Fruit fly (Drosophila melanogaster) whole organism, embryonic: ENCODE measurements around the gene Coq2.

Experiments
- Bgb ChIP-seq: fragments of 200-800 bp; sonication (Bioruptor generic); IDR thresholded peaks from 2 replicates; pipeline ENCODE4 v1.3.6; 2022; ENCODE audit warnings: missing biosample characterization, missing genetic modification characterization; ENCODE audit not compliant: partially characterized antibody
- Blimp-1 ChIP-seq: fragments of 200-800 bp; sonication (Bioruptor generic); optimal IDR thresholded peaks from 3 replicates; lab custom pipeline; 2018; ENCODE audit warnings: missing biosample characterization, missing genetic modification characterization, mild to moderate bottlenecking, moderate library complexity, missing genetic modification reagents
- Bteb2 ChIP-seq: fragments of 200-800 bp; sonication (Bioruptor generic); optimal IDR thresholded peaks from 2 replicates; lab custom pipeline; 2016; ENCODE audit warnings: missing biosample characterization, missing genetic modification characterization
- CG11723 ChIP-seq: fragments of 200-800 bp; sonication (Bioruptor generic); optimal IDR thresholded peaks from 2 replicates; lab custom pipeline; 2017; ENCODE audit warnings: missing biosample characterization, mild to moderate bottlenecking, missing genetic modification characterization
- CG12744 ChIP-seq: fragments of 200-800 bp; sonication (Bioruptor generic); optimal IDR thresholded peaks from 2 replicates; lab custom pipeline; 2016; ENCODE audit warnings: missing biosample characterization, missing genetic modification characterization
- CG13894 ChIP-seq: fragments of 200-800 bp; sonication (Bioruptor generic); optimal IDR thresholded peaks from 3 replicates; lab custom pipeline; 2018; ENCODE audit warnings: missing biosample characterization, mild to moderate bottlenecking, missing genetic modification characterization, moderate library complexity
- CG14014 ChIP-seq: fragments of 200-800 bp; sonication (Bioruptor generic); IDR thresholded peaks from 2 replicates; pipeline ENCODE4 v1.3.6; 2022; ENCODE audit warnings: missing biosample characterization, missing genetic modification characterization
- CG15479 ChIP-seq: fragments of 200-800 bp; sonication (Bioruptor generic); optimal IDR thresholded peaks from 3 replicates; lab custom pipeline; 2019; ENCODE audit warnings: missing biosample characterization, mild to moderate bottlenecking, missing genetic modification characterization, moderate library complexity
- CG1647 ChIP-seq: fragments of 200-800 bp; sonication (Bioruptor generic); optimal IDR thresholded peaks from 3 replicates; lab custom pipeline; 2016; ENCODE audit warnings: missing biosample characterization, missing genetic modification characterization
- CG17829 ChIP-seq: fragments of 200-800 bp; optimal IDR thresholded peaks from 2 replicates; lab custom pipeline; 2019; ENCODE audit warnings: missing biosample characterization, mild to moderate bottlenecking, missing genetic modification characterization, moderate library complexity
- CG2202 ChIP-seq: fragments of 200-800 bp; sonication (Bioruptor generic); optimal IDR thresholded peaks from 2 replicates; lab custom pipeline; 2018; ENCODE audit warnings: missing biosample characterization, mild to moderate bottlenecking, missing genetic modification characterization
- CG31365 ChIP-seq: fragments of 200-800 bp; sonication (Bioruptor generic); optimal IDR thresholded peaks from 2 replicates; lab custom pipeline; 2018; ENCODE audit warnings: missing biosample characterization, mild to moderate bottlenecking, missing genetic modification characterization
- CG34376 ChIP-seq: fragments of 200-800 bp; sonication (Bioruptor generic); optimal IDR thresholded peaks from 2 replicates; lab custom pipeline; 2018; ENCODE audit warnings: missing biosample characterization, mild to moderate bottlenecking, missing genetic modification characterization
- CG43689 ChIP-seq: fragments of 200-800 bp; sonication (Bioruptor generic); IDR thresholded peaks from 2 replicates; pipeline ENCODE4 v1.3.6; 2022; ENCODE audit warnings: missing biosample characterization, missing genetic modification characterization
- CG6683 ChIP-seq: fragments of 200-800 bp; sonication (Bioruptor generic); optimal IDR thresholded peaks from 2 replicates; lab custom pipeline; 2017; ENCODE audit warnings: missing biosample characterization, mild to moderate bottlenecking, missing genetic modification characterization, missing genetic modification reagents
- CG7372 ChIP-seq: fragments of 200-800 bp; sonication (Bioruptor generic); IDR thresholded peaks from 2 replicates; pipeline ENCODE4 v1.3.6; 2022; ENCODE audit warnings: missing biosample characterization, missing genetic modification characterization
- CG7556 ChIP-seq: fragments of 200-800 bp; sonication (Bioruptor generic); optimal IDR thresholded peaks from 2 replicates; lab custom pipeline; 2017; ENCODE audit warnings: missing biosample characterization, mild to moderate bottlenecking, missing genetic modification characterization
- Dp ChIP-seq: fragments of 200-800 bp; sonication (Bioruptor generic); optimal IDR thresholded peaks from 2 replicates; lab custom pipeline; 2018; ENCODE audit warnings: missing biosample characterization, mild to moderate bottlenecking, missing genetic modification characterization, moderate library complexity
- GATAe ChIP-seq: fragments of 200-800 bp; sonication (Bioruptor generic); conservative IDR thresholded peaks from 2 replicates; pipeline ENCODE4 v1.3.6; 2022; ENCODE audit warnings: missing biosample characterization, missing genetic modification characterization
- MBD-R2 ChIP-seq: fragments of 200-800 bp; sonication (Bioruptor generic); IDR thresholded peaks from 2 replicates; pipeline ENCODE4 v1.3.6; 2022; ENCODE audit warnings: missing biosample characterization, missing genetic modification characterization
- MTF-1 ChIP-seq: fragments of 200-800 bp; sonication (Bioruptor generic); optimal IDR thresholded peaks from 2 replicates; lab custom pipeline; 2018; ENCODE audit warnings: missing biosample characterization, mild to moderate bottlenecking, missing genetic modification characterization, borderline replicate concordance
- Nf-YA ChIP-seq: fragments of 200-800 bp; sonication (Bioruptor generic); IDR thresholded peaks from 2 replicates; pipeline ENCODE4 v1.3.6; 2022; ENCODE audit warnings: missing biosample characterization, missing genetic modification characterization
- cg ChIP-seq: fragments of 200-800 bp; sonication (Bioruptor generic); optimal IDR thresholded peaks from 3 replicates; lab custom pipeline; 2019; ENCODE audit warnings: missing biosample characterization, mild to moderate bottlenecking, missing genetic modification characterization, moderate library complexity
- crp ChIP-seq, 2 experiments: fragments of 200-800 bp; sonication (Bioruptor generic); optimal IDR thresholded peaks; 2 replicates in 1 of 2; 3 replicates in 1 of 2; lab custom pipeline; 2017; ENCODE audit warnings: missing biosample characterization in 2 of 2, missing genetic modification characterization in 2 of 2, mild to moderate bottlenecking in 1 of 2, moderate library complexity in 1 of 2
- dpn ChIP-seq, 2 experiments: fragments of 200-800 bp; sonication (Bioruptor generic); optimal IDR thresholded peaks; 3 replicates each; lab custom pipeline; 2016; ENCODE audit warnings: missing biosample characterization in 2 of 2, missing genetic modification characterization in 2 of 2
- exex ChIP-seq: fragments of 200-800 bp; sonication (Bioruptor generic); optimal IDR thresholded peaks from 4 replicates; lab custom pipeline; 2018; ENCODE audit warnings: missing biosample characterization, mild to moderate bottlenecking, missing genetic modification characterization, moderate library complexity
- eyg ChIP-seq: fragments of 200-800 bp; sonication (Bioruptor generic); optimal IDR thresholded peaks from 3 replicates; lab custom pipeline; 2016; ENCODE audit warnings: missing biosample characterization, missing genetic modification characterization
- gcm2 ChIP-seq: fragments of 200-800 bp; sonication (Bioruptor generic); optimal IDR thresholded peaks from 2 replicates; lab custom pipeline; 2016; ENCODE audit warnings: missing biosample characterization, missing genetic modification characterization
- grau ChIP-seq: fragments of 200-800 bp; optimal IDR thresholded peaks from 3 replicates; lab custom pipeline; 2019; ENCODE audit warnings: missing biosample characterization, mild to moderate bottlenecking, missing genetic modification characterization, moderate library complexity
- mirr ChIP-seq: fragments of 200-800 bp; sonication (Bioruptor generic); optimal IDR thresholded peaks from 3 replicates; lab custom pipeline; 2018; ENCODE audit warnings: missing biosample characterization, mild to moderate bottlenecking, missing genetic modification characterization
- odd ChIP-seq: fragments of 200-800 bp; sonication (Bioruptor generic); optimal IDR thresholded peaks from 2 replicates; lab custom pipeline; 2017; ENCODE audit warnings: missing biosample characterization, mild to moderate bottlenecking, missing genetic modification characterization
- pan ChIP-seq, 4 experiments: fragments of >200 bp in 3 of 4; fragments of 200-800 bp in 1 of 4; sonication (Bioruptor generic) in 1 of 4; optimal IDR thresholded peaks in 3 of 4; IDR thresholded peaks in 1 of 4; 2 replicates each; pipeline versions ENCODE4 v1.3.6 to Lab custom; 2017 to 2022; ENCODE audit warnings: missing biosample characterization in 2 of 4, missing genetic modification characterization in 2 of 4, mixed read lengths in 1 of 4
- sens ChIP-seq: fragments of 200-800 bp; sonication (Bioruptor generic); peaks from one replicate; lab custom pipeline; 2016; ENCODE audit warnings: missing biosample characterization, missing genetic modification characterization
- ssp ChIP-seq: fragments of 200-800 bp; sonication (Bioruptor generic); IDR thresholded peaks from 2 replicates; pipeline ENCODE4 v1.3.6; 2022; ENCODE audit warnings: missing biosample characterization, missing genetic modification characterization

Coq2 gene

DNA sequence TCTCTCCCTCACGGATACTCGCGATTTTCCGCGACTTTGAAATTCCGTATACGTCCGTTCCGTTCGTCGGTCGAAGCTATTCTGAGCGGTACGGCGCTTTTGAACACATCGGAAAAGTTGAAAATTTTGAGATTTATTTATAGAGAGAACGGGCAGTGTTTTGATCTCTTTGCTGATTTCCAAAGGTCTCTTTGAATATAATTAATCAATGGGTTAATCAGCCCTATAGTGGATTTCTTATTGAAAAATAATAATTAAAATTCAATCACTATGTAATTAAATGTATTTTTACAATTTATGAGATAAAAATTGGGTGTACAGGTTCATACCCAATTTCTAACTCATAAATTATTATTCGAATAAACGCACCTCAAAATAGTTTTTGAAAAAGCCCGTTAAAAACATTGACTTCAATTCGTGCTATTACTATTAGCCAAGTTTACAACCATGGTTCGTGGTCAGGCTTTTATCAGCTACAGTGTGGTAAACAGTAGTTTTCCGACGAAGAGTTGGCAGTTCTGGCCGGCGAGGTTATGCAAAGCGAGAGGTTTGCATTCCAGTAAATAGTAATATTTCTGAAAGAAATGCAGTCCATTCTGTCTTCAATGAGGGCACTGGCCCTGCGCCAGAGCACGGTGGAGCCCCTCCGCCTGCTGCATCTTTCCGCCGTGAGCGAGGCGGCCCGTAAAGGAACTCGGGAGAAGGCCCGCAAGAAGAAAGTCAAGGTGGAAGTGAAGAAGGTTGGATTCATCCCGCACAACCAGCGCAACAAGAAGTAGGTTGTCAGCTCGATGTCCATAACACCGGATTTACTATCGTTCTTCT lies 15.2 kb downstream of the Coq2 start, which contains the start of the genes CG9626 and mRpL1 (continued):
- TF ChIP-seq ssp (GFP tag; lab: Robert Waterston, UW): no peak
- 0 out of 2 replicates have a peak, but pooled peaks have one; percentile 23 for TF ChIP-seq Bgb
- peak; percentile 58 for TF ChIP-seq Dp (GFP tag; lab: Kevin White, UChicago)
- no peak for TF ChIP-seq CG7556
- no peak for TF ChIP-seq CG1647
- peak; percentile 91 for TF ChIP-seq MBD-R2 (GFP tag; lab: Robert Waterston, UW)
- no peak for TF ChIP-seq CG31365 (tag; lab: Kevin White, UChicago)
- TF ChIP-seq Nf-YA: no peak
- TF ChIP-seq CG2202 (tag; lab: Kevin White, UChicago): no peak
- no peak for TF ChIP-seq CG15479
- TF ChIP-seq odd (GFP tag; lab: Kevin White, UChicago): no peak
- TF ChIP-seq dpn (GFP tag; optimal IDR thresholded peaks at IDR 0.05; lab: Kevin White, UChicago): peak in 1 of 2 experiments; percentile 43
- TF ChIP-seq pan (optimal IDR thresholded peaks at IDR 0.05; lab: Kevin White, UChicago): no peak
- TF ChIP-seq pan (GFP tag; optimal IDR thresholded peaks at IDR 0.05 in 1 of 2, IDR thresholded peaks at IDR 0.05 in 1 of 2): no peak
- no peak for TF ChIP-seq gcm2 (GFP tag; lab: Kevin White, UChicago)
- no peak for TF ChIP-seq CG6683 (GFP tag; lab: Kevin White, UChicago)
- no peak for TF ChIP-seq Blimp-1 (GFP tag; lab: Kevin White, UChicago)
- peak in 1 of 2 experiments; percentile 16 for TF ChIP-seq crp (GFP tag; optimal IDR thresholded peaks at IDR 0.05; lab: Kevin White, UChicago)
- peak; percentile 45 for TF ChIP-seq CG17829
- no peak for TF ChIP-seq cg (GFP tag; lab: Kevin White, UChicago)
- TF ChIP-seq CG14014: no peak
- no peak for TF ChIP-seq CG7372 (GFP tag; lab: Robert Waterston, UW)
- TF ChIP-seq mirr (GFP tag; lab: Kevin White, UChicago): no peak
- no peak for TF ChIP-seq eyg (GFP tag; lab: Kevin White, UChicago)
- TF ChIP-seq Bteb2 (GFP tag; lab: Kevin White, UChicago): no peak
- no peak for TF ChIP-seq CG11723 (GFP tag; lab: Kevin White, UChicago)

DNA sequence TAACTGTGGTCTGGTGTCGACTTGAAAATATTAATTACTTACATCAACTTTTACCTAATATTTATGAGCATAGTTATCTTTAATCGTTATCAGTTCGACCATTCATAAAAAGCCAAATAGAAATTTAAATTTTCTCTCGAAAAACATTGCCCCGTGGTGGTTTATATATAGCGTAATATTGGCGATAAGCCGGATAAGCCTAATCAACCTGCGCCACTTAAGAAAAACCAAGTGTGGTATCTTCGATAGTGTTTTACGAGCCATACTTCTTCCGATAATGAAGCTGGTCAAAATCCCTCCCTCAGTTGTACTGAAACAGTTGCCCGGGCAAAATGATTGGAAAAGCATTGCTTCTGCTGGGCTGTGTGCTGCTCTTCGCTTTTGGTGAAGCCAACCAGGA lies 24.3 kb downstream of the Coq2 start, which contains the start of gene CG31463:
TSS of gene CG31463 (plus strand) at position 302 of the 400 bp plus-strand sequence.
- no peak for TF ChIP-seq CG12744 (GFP tag; lab: Kevin White, UChicago)
- TF ChIP-seq GATAe (GFP tag; lab: Robert Waterston, UW): 0 out of 2 replicates have a peak, but pooled peaks have one; percentile 11
- no peak for TF ChIP-seq grau (tag; lab: Kevin White, UChicago)
- peak; percentile 81 for TF ChIP-seq exex (tag; lab: Kevin White, UChicago)
- no peak for TF ChIP-seq CG13894
- TF ChIP-seq CG43689 (GFP tag; lab: Robert Waterston, UW): no peak
- peak; percentile 61 for TF ChIP-seq CG34376

DNA sequence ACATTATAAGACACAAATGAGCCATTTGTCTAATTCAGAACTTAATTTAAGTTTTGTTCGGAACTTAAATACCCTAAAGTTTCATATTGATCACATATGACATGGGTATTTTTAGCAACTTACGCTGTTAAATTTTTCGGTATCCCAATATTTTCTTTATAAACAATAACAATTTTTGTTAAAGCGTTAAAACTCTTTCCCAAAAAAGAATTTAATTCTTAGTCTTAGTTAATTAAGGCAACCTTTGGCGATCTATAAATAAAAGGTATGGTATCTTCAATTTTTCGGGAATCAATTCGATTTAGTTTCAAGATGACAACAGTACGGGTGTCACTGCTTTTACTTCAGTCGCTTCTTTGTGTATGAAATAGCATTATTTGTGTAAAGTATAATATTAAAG lies 25.4 kb downstream of the Coq2 start, which contains the start of gene CG31464:
TSS of gene CG31464 (plus strand) at position 301 of the 400 bp plus-strand sequence.
- TF ChIP-seq MTF-1 (GFP tag; lab: Kevin White, UChicago) (no peak), sens (GFP tag; lab: Kevin White, UChicago) (peak; percentile 33)
